Worm (Caenorhabditis elegans): ENCODE measurements around the gene nhr-141.

The nhr-141 gene

ce11 chrV:7476766-7477165 lies 32.3 kb downstream of the nhr-141 start, which contains the start of gene srh-125:
Gene srh-125 (minus strand): TSS chrV:7476866.
- TF ChIP-seq ceh-88 (GFP tag; IDR thresholded peaks at IDR 0.05): no peak
- peak; percentile 15 for TF ChIP-seq fkh-8 (tag; optimal IDR thresholded peaks at IDR 0.05)
- TF ChIP-seq lin-39 (tag; optimal IDR thresholded peaks at IDR 0.05): no peak
- peak; percentile 63 for TF ChIP-seq hlh-4 (tag; optimal IDR thresholded peaks at IDR 0.05)

- TF ChIP-seq lin-39 (tag; optimal IDR thresholded peaks at IDR 0.05): no peak
- no peak for TF ChIP-seq aly-2 (tag; optimal IDR thresholded peaks at IDR 0.05)
- TF ChIP-seq ceh-82 (tag; optimal IDR thresholded peaks at IDR 0.05): no peak
- TF ChIP-seq ets-5 (GFP tag; IDR thresholded peaks at IDR 0.05): no peak
- no peak for TF ChIP-seq ceh-88 (GFP tag; IDR thresholded peaks at IDR 0.05)
- TF ChIP-seq nhr-237 (tag; optimal IDR thresholded peaks at IDR 0.05): no peak
- no peak for TF ChIP-seq nhr-85 (tag)
- no peak for TF ChIP-seq dsc-1 (tag; optimal IDR thresholded peaks at IDR 0.05)
- TF ChIP-seq isw-1 (GFP tag; IDR thresholded peaks at IDR 0.05): no peak
- no peak for TF ChIP-seq fkh-10 (GFP tag; optimal IDR thresholded peaks at IDR 0.05)
- no peak for TF ChIP-seq efl-3 (GFP tag; optimal IDR thresholded peaks at IDR 0.05)
Measured at ce11 chrV:7478404-7478803, 33.9 kb downstream of the nhr-141 start, which contains the start of gene str-190. Gene str-190 (minus strand): TSS chrV:7478504.

ce11 chrV:7480949-7481348 lies 36.5 kb downstream of the nhr-141 start, which contains the start of gene C18B10.6:
Gene C18B10.6 (minus strand): TSS chrV:7481049.
- TF ChIP-seq pax-3 (tag; optimal IDR thresholded peaks at IDR 0.05) (no peak), efl-3 (GFP tag; optimal IDR thresholded peaks at IDR 0.05) (no peak), aly-2 (tag; optimal IDR thresholded peaks at IDR 0.05) (no peak), efl-1 (optimal IDR thresholded peaks at IDR 0.05) (no peak), efl-1 (GFP tag; optimal IDR thresholded peaks at IDR 0.05 in 1 of 2) (peak in 1 of 2 experiments; percentile 57)

- TF ChIP-seq swsn-7 (tag; optimal IDR thresholded peaks at IDR 0.05): no peak
- no peak for TF ChIP-seq lin-14 (GFP tag; optimal IDR thresholded peaks at IDR 0.05)
- TF ChIP-seq efl-1 (optimal IDR thresholded peaks at IDR 0.05): no peak
- TF ChIP-seq efl-1 (GFP tag; optimal IDR thresholded peaks at IDR 0.05 in 1 of 2): peak in 1 of 2 experiments; percentile 22
- no peak for TF ChIP-seq lin-39 (tag; optimal IDR thresholded peaks at IDR 0.05)
Measured at ce11 chrV:7485000-7485399, 40.5 kb downstream of the nhr-141 start, which contains the start of gene srbc-8. Gene srbc-8 (minus strand): TSS chrV:7485100.

ce11 chrV:7487518-7487917 lies 43.1 kb downstream of the nhr-141 start, which contains the start of gene srbc-7:
Gene srbc-7 (minus strand): TSS chrV:7487618.
- no peak for TF ChIP-seq aha-1 (tag; optimal IDR thresholded peaks at IDR 0.05)
- TF ChIP-seq grh-1 (GFP tag; IDR thresholded peaks at IDR 0.05): no peak
- no peak for TF ChIP-seq nhr-76 (tag; optimal IDR thresholded peaks at IDR 0.05)
- TF ChIP-seq swsn-7 (tag; optimal IDR thresholded peaks at IDR 0.05): no peak
- no peak for TF ChIP-seq unc-98 (GFP tag; IDR thresholded peaks at IDR 0.05)

ce11 chrV:7490340-7490739 lies 45.9 kb downstream of the nhr-141 start, which contains the start of gene srbc-9:
Gene srbc-9 (minus strand): TSS chrV:7490440.
- TF ChIP-seq elt-3 (tag; optimal IDR thresholded peaks at IDR 0.05) (no peak), unc-130 (tag; optimal IDR thresholded peaks at IDR 0.05) (no peak), hpl-2 (GFP tag; optimal IDR thresholded peaks at IDR 0.05) (no peak), rnt-1 (tag; optimal IDR thresholded peaks at IDR 0.05) (no peak), snpc-4 (tag; optimal IDR thresholded peaks at IDR 0.05) (no peak), fkh-4 (tag; optimal IDR thresholded peaks at IDR 0.05; ENCODE audit: borderline replicate concordance) (no peak), nhr-85 (tag) (no peak), ceh-63 (GFP tag; optimal IDR thresholded peaks at IDR 0.05) (no peak), ceh-90 (tag; optimal IDR thresholded peaks at IDR 0.05) (no peak), nhr-237 (tag; optimal IDR thresholded peaks at IDR 0.05) (no peak), C16A3.4 (tag; optimal IDR thresholded peaks at IDR 0.05) (no peak), hlh-17 (GFP tag; optimal IDR thresholded peaks at IDR 0.05; ENCODE audit: borderline replicate concordance) (no peak), vab-15 (tag; optimal IDR thresholded peaks at IDR 0.05) (no peak), xbp-1 (tag; optimal IDR thresholded peaks at IDR 0.05) (no peak), zip-4 (GFP tag; optimal IDR thresholded peaks at IDR 0.05) (no peak)

Measured in whole organism, L1 larva.